Worm (Caenorhabditis elegans): ENCODE data around the gene Y50D4A.4.

Gene Y50D4A.4

ce11 chrV:1153925-1154324, 42.0 kb downstream of the Y50D4A.4 start (continued):
- TF ChIP-seq vab-7 (GFP tag; IDR thresholded peaks at IDR 0.05) (no peak), ceh-20 (GFP tag; IDR thresholded peaks at IDR 0.05) (0 out of 2 replicates have a peak, but pooled peaks have one; percentile 44), ZK337.2 (GFP tag; IDR thresholded peaks at IDR 0.05) (no peak), sdz-12 (GFP tag; optimal IDR thresholded peaks at IDR 0.05) (no peak), nhr-76 (tag; optimal IDR thresholded peaks at IDR 0.05) (no peak), attf-4 (tag; optimal IDR thresholded peaks at IDR 0.05) (no peak), nhr-77 (tag; optimal IDR thresholded peaks at IDR 0.05) (peak; percentile 11), R02D3.7 (tag; optimal IDR thresholded peaks at IDR 0.05) (no peak), nhr-41 (GFP tag; IDR thresholded peaks at IDR 0.05) (no peak), Y105C5A.15 (GFP tag; IDR thresholded peaks at IDR 0.05) (no peak), lin-29 (GFP tag; IDR thresholded peaks at IDR 0.05) (no peak), arid-1 (GFP tag; conservative IDR thresholded peaks at IDR 0.05) (0 out of 2 replicates have a peak, but pooled peaks have one; percentile 20), nhr-102 (tag; optimal IDR thresholded peaks at IDR 0.05) (peak; percentile 22), fos-1 (tag; optimal IDR thresholded peaks at IDR 0.05) (no peak), unc-62 (GFP tag; optimal IDR thresholded peaks at IDR 0.05 in 1 of 2) (peak in 1 of 2 experiments; percentile 57), unc-62 (tag; optimal IDR thresholded peaks at IDR 0.05) (no peak), ztf-7 (tag; optimal IDR thresholded peaks at IDR 0.05) (no peak), F10B5.3 (tag; optimal IDR thresholded peaks at IDR 0.05) (no peak), hlh-30 (tag; optimal IDR thresholded peaks at IDR 0.05; ENCODE audit: insufficient read depth) (peak; percentile 60), ceh-44 (GFP tag; IDR thresholded peaks at IDR 0.05) (no peak), ztf-11 (tag; optimal IDR thresholded peaks at IDR 0.05) (no peak), nhr-6 (tag; optimal IDR thresholded peaks at IDR 0.05) (no peak), snpc-1.2 (GFP tag; IDR thresholded peaks at IDR 0.05) (peak; percentile 28; the same call in 1 of the 2 replicates), cey-2 (tag; optimal IDR thresholded peaks at IDR 0.05; ENCODE audit: borderline replicate concordance, insufficient read depth) (no peak), snpc-4 (tag; optimal IDR thresholded peaks at IDR 0.05) (no peak), zfp-3 (GFP tag; conservative IDR thresholded peaks at IDR 0.05) (no peak), jun-1 (tag; optimal IDR thresholded peaks at IDR 0.05) (no peak), nhr-237 (tag; optimal IDR thresholded peaks at IDR 0.05) (no peak), F37D6.2 (tag; optimal IDR thresholded peaks at IDR 0.05) (peak; percentile 58), zag-1 (tag; optimal IDR thresholded peaks at IDR 0.05) (no peak), D1046.2 (GFP tag; IDR thresholded peaks at IDR 0.05) (no peak), aly-2 (tag; optimal IDR thresholded peaks at IDR 0.05) (no peak), nhr-10 (tag; optimal IDR thresholded peaks at IDR 0.05) (no peak), lir-3 (tag; optimal IDR thresholded peaks at IDR 0.05) (no peak), ceh-62 (tag; optimal IDR thresholded peaks at IDR 0.05) (no peak), zip-11 (GFP tag; IDR thresholded peaks at IDR 0.05) (no peak), madf-5 (GFP tag; IDR thresholded peaks at IDR 0.05) (no peak), daf-12 (tag; optimal IDR thresholded peaks at IDR 0.05) (no peak), ZK546.5 (tag; optimal IDR thresholded peaks at IDR 0.05) (no peak), zfp-2 (tag; optimal IDR thresholded peaks at IDR 0.05) (no peak), T26A8.4 (GFP tag; IDR thresholded peaks at IDR 0.05) (peak; percentile 57), egl-27 (tag; optimal IDR thresholded peaks at IDR 0.05) (no peak), mxl-2 (GFP tag; conservative IDR thresholded peaks at IDR 0.05) (no peak), mes-2 (tag; optimal IDR thresholded peaks at IDR 0.05; ENCODE audit: poor library complexity, severe bottlenecking) (peak; percentile 60), pqm-1 (tag; optimal IDR thresholded peaks at IDR 0.05) (no peak), F44E2.7 (GFP tag; IDR thresholded peaks at IDR 0.05) (no peak), ceh-32 (tag; optimal IDR thresholded peaks at IDR 0.05; ENCODE audit: poor library complexity) (no peak), egl-43 (GFP tag; IDR thresholded peaks at IDR 0.05) (peak; percentile 64), lin-39 (tag; optimal IDR thresholded peaks at IDR 0.05) (no peak), nhr-111 (GFP tag; optimal IDR thresholded peaks at IDR 0.05) (no peak), spr-3 (GFP tag; optimal IDR thresholded peaks at IDR 0.05) (no peak), madf-9 (GFP tag; conservative IDR thresholded peaks at IDR 0.05) (0 out of 2 replicates have a peak, but pooled peaks have one; percentile 24), daf-19 (GFP tag; conservative IDR thresholded peaks at IDR 0.05) (no peak)

Data from whole organism, L4 larva.